Fruit fly (Drosophila melanogaster): ENCODE results near the gene CG6664.
A peak's percentile ranks its signal among the peaks of the same experiment; 100 is the strongest.

The CG6664 gene

dm6 chr3L:17049314-17049713, 33.3 kb upstream of the CG6664 start, which contains the start of gene rogdi (continued):
- TF ChIP-seq CG6791 (GFP tag; IDR thresholded peaks at IDR 0.05; ENCODE audit: partially characterized antibody) (0 out of 3 replicates have a peak, but pooled peaks have one; percentile 26), CoRest (tag; optimal IDR thresholded peaks at IDR 0.05) (no peak), Lpt (GFP tag; optimal IDR thresholded peaks at IDR 0.05) (no peak), CG16813 (GFP tag; IDR thresholded peaks at IDR 0.05; ENCODE audit: partially characterized antibody) (0 out of 3 replicates have a peak, but pooled peaks have one; percentile 6), exex (tag; optimal IDR thresholded peaks at IDR 0.05) (no peak), CG18599 (GFP tag; optimal IDR thresholded peaks at IDR 0.05) (peak; percentile 17)

dm6 chr3L:17047811-17048239, 31.8 kb upstream of the CG6664 start:
- TF ChIP-seq Nf-YA (GFP tag; IDR thresholded peaks at IDR 0.05): no peak; the same call in 1 of the 2 replicates
- TF ChIP-seq CG18476 (GFP tag; optimal IDR thresholded peaks at IDR 0.05): no peak
- TF ChIP-seq Hr3 (GFP tag; optimal IDR thresholded peaks at IDR 0.05): no peak
- no peak for TF ChIP-seq chinmo (GFP tag; IDR thresholded peaks at IDR 0.05; ENCODE audit: partially characterized antibody)
- peak; percentile 60 for TF ChIP-seq Blimp-1 (GFP tag; optimal IDR thresholded peaks at IDR 0.05)
- TF ChIP-seq odd (GFP tag; optimal IDR thresholded peaks at IDR 0.05): peak; percentile 33
- TF ChIP-seq MTF-1 (GFP tag; optimal IDR thresholded peaks at IDR 0.05; ENCODE audit: borderline replicate concordance): no peak
- 0 out of 2 replicates have a peak, but pooled peaks have one; percentile 31 for TF ChIP-seq CG32532 (GFP tag; IDR thresholded peaks at IDR 0.05)
- no peak for TF ChIP-seq jing (GFP tag; optimal IDR thresholded peaks at IDR 0.05)
- TF ChIP-seq tx (GFP tag; optimal IDR thresholded peaks at IDR 0.05): no peak
- no peak for TF ChIP-seq stwl (tag; optimal IDR thresholded peaks at IDR 0.05)
- TF ChIP-seq Mad (GFP tag; optimal IDR thresholded peaks at IDR 0.05): no peak
- peak; percentile 62 for TF ChIP-seq scrt (GFP tag; optimal IDR thresholded peaks at IDR 0.05)
- TF ChIP-seq CG2202 (tag; optimal IDR thresholded peaks at IDR 0.05): peak; percentile 21
- TF ChIP-seq CG4328 (GFP tag; optimal IDR thresholded peaks at IDR 0.05): peak; percentile 45
- no peak for TF ChIP-seq usp (GFP tag; optimal IDR thresholded peaks at IDR 0.05)
- no peak for TF ChIP-seq h (optimal IDR thresholded peaks at IDR 0.05)
- TF ChIP-seq Fer1 (GFP tag; optimal IDR thresholded peaks at IDR 0.05): peak; percentile 47
- TF ChIP-seq B-H1 (GFP tag; IDR thresholded peaks at IDR 0.05): no peak
- TF ChIP-seq CG13424 (tag; optimal IDR thresholded peaks at IDR 0.05): peak; percentile 38
- TF ChIP-seq chm (GFP tag; IDR thresholded peaks at IDR 0.05): no peak
- no peak for TF ChIP-seq hbn (GFP tag; IDR thresholded peaks at IDR 0.05; ENCODE audit: partially characterized antibody)
- no peak for TF ChIP-seq pros (GFP tag; optimal IDR thresholded peaks at IDR 0.05)
- TF ChIP-seq Fer3 (tag; optimal IDR thresholded peaks at IDR 0.05): no peak
- TF ChIP-seq CG12299 (tag; optimal IDR thresholded peaks at IDR 0.05): peak; percentile 32
- TF ChIP-seq CG14050 (GFP tag; IDR thresholded peaks at IDR 0.05): no peak
- TF ChIP-seq Myb (GFP tag; optimal IDR thresholded peaks at IDR 0.05): no peak
- TF ChIP-seq Dek (tag; optimal IDR thresholded peaks at IDR 0.05): no peak
- TF ChIP-seq grau (tag; optimal IDR thresholded peaks at IDR 0.05): peak; percentile 6
- no peak for TF ChIP-seq CG11723 (GFP tag; optimal IDR thresholded peaks at IDR 0.05)
- TF ChIP-seq CG3847 (GFP tag; IDR thresholded peaks at IDR 0.05): no peak
- peak; percentile 15; the same call in 1 of the 2 replicates for TF ChIP-seq CG31441 (GFP tag; IDR thresholded peaks at IDR 0.05)
- no peak for TF ChIP-seq Dref (GFP tag; IDR thresholded peaks at IDR 0.05)
- TF ChIP-seq CG10321 (GFP tag; IDR thresholded peaks at IDR 0.05): no peak
- no peak for TF ChIP-seq ap (GFP tag; IDR thresholded peaks at IDR 0.05)
- TF ChIP-seq Mes4 (GFP tag; optimal IDR thresholded peaks at IDR 0.05): no peak
- no peak for TF ChIP-seq trem (tag; optimal IDR thresholded peaks at IDR 0.05)
- no peak for TF ChIP-seq CG4404 (GFP tag; IDR thresholded peaks at IDR 0.05)
- no peak for TF ChIP-seq her (GFP tag; optimal IDR thresholded peaks at IDR 0.05)
- TF ChIP-seq CG13624 (GFP tag; optimal IDR thresholded peaks at IDR 0.05): no peak
- no peak for TF ChIP-seq so (GFP tag; IDR thresholded peaks at IDR 0.05)
- no peak for TF ChIP-seq exex (tag; optimal IDR thresholded peaks at IDR 0.05)
- no peak for TF ChIP-seq hth (optimal IDR thresholded peaks at IDR 0.05)
- TF ChIP-seq CG1603 (tag; optimal IDR thresholded peaks at IDR 0.05): peak; percentile 44
- TF ChIP-seq wor (GFP tag; IDR thresholded peaks at IDR 0.05): no peak
